Worm (Caenorhabditis elegans): ENCODE results near the gene C56G2.9.

- TF ChIP-seq him-1 (tag; optimal IDR thresholded peaks at IDR 0.05) = no peak
- no peak for TF ChIP-seq W03F9.2 (tag; optimal IDR thresholded peaks at IDR 0.05)
Observed at ce11 chrIII:6356764-6357163, 13.6 kb upstream of the C56G2.9 start.

Measured in whole organism, L4/young adult.